Worm (Caenorhabditis elegans) whole organism, L3 larva: Measurements from ENCODE around the gene selt-1.1.

Experiments used
- R02D3.7 ChIP-seq: fragments of 150-350 bp; optimal IDR thresholded peaks from 2 replicates; lab custom pipeline; 2014; ENCODE audit warnings: missing biosample characterization, missing genetic modification characterization
- egl-27 ChIP-seq: sonication (generic microtip); optimal IDR thresholded peaks from 4 replicates; lab custom pipeline; 2017; ENCODE audit warnings: missing biosample characterization, missing genetic modification reagents, missing genetic modification characterization
- elt-1 ChIP-seq: fragments of 150-350 bp; optimal IDR thresholded peaks from 2 replicates; lab custom pipeline; 2014; ENCODE audit warnings: missing biosample characterization, missing genetic modification characterization
- fos-1 ChIP-seq: fragments of 150-350 bp; optimal IDR thresholded peaks from 2 replicates; lab custom pipeline; 2014; ENCODE audit warnings: missing biosample characterization, missing genetic modification characterization
- mml-1 ChIP-seq: fragments of 150-350 bp; sonication (generic microtip); optimal IDR thresholded peaks from 3 replicates; lab custom pipeline; 2014; ENCODE audit warnings: missing biosample characterization, missing genetic modification characterization
- nhr-23 ChIP-seq: fragments of 150-350 bp; optimal IDR thresholded peaks from 2 replicates; lab custom pipeline; 2014; ENCODE audit warnings: missing biosample characterization, missing genetic modification reagents, missing genetic modification characterization
- nhr-237 ChIP-seq: fragments of 150-350 bp; optimal IDR thresholded peaks from 2 replicates; lab custom pipeline; 2014; ENCODE audit warnings: missing biosample characterization, missing genetic modification characterization
- nhr-77 ChIP-seq: fragments of 150-350 bp; optimal IDR thresholded peaks from 2 replicates; lab custom pipeline; 2014; ENCODE audit warnings: missing biosample characterization, missing genetic modification characterization

DNA sequence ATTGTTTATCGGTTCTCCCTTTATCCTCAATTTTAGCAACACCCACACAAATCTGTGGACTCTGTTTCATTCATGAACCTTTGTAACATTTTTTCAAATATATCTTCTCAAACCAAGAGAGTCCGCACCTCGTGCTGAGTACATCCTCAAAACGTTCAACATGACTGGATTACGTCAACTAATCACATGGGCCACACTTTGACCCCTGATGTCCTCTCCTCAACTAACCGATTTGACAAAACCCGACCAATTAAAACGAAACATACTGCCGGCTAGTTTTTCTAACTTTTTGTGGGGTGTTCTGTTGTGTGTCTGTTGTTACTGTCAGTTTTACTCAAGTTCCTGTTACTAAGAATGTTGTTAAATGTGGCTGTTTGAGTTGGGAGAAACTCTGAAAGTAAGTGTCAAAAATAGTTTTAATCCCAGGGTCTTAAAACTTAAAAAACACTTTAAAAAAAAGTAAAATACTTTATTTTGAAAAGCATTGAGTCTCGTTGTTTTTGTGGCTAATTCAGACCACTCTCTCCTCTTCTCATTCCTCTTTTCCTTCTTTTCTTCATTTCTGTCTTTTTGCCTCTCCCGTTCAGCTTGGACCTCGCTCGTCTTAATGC lies 9.3 kb upstream of the selt-1.1 start:
- no peak for TF ChIP-seq elt-1 (tag; lab: Kevin White, UChicago)
- TF ChIP-seq R02D3.7 (tag; lab: Kevin White, UChicago): no peak
- no peak for TF ChIP-seq nhr-77 (tag; lab: Kevin White, UChicago)
- TF ChIP-seq fos-1 (tag; lab: Kevin White, UChicago): no peak
- no peak for TF ChIP-seq mml-1 (tag; lab: Kevin White, UChicago)
- no peak for TF ChIP-seq nhr-237 (tag; lab: Kevin White, UChicago)
- no peak for TF ChIP-seq egl-27
- no peak for TF ChIP-seq nhr-23
